Worm (Caenorhabditis elegans): ENCODE results near the gene lido-4.

DNA sequence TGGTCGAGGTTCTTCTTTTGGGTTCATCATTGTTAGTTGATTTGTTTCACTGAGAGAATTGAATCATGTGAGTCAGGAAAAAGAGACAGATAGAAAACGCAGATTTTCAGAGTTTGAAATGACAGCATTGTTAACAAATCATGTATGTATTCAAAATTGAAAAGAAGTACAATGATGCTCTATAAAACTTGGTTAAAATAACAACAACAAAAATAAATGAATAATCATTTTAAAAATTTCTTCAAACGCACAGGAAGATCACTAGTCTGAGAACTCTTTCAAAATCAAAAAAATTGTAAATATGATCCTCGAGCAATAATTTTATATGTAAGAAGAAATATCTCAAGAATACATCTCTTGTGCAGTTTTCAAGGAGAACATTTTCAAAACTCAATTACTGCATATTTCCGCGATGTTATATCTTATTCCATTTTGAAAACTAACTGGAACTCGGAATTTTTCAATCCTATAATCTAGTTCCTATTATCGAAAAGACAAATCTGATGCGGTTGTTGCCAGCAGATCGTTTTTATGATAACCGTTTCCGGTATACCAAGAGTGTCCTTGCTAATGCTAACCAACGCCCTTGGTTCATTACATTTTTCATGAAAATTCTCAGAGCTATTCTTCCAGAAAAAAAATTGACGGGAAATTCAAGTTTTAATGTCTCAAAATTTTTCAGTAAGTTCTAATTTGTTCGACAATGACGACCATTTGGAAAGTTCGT lies 10.9 kb downstream of the lido-4 start, which contains the start of gene lido-1:
- TF ChIP-seq bed-2 (GFP tag; IDR thresholded peaks at IDR 0.05) (no peak), F33H1.4 (GFP tag; IDR thresholded peaks at IDR 0.05) (no peak), snpc-4 (GFP tag; optimal IDR thresholded peaks at IDR 0.05) (no peak), snpc-4 (tag; optimal IDR thresholded peaks at IDR 0.05) (no peak), unc-62 (GFP tag; optimal IDR thresholded peaks at IDR 0.05) (no peak)
